Fruit fly (Drosophila melanogaster): ENCODE data around the gene Myo61F.

Gene Myo61F

dm6 chr3L:1368201-1368617 lies 49.9 kb downstream of the Myo61F start (continued):
- peak; percentile 78; the same call in 2 of the 3 replicates for TF ChIP-seq ken (GFP tag; IDR thresholded peaks at IDR 0.05)
- peak; percentile 54 for TF ChIP-seq CG12659 (GFP tag; optimal IDR thresholded peaks at IDR 0.05)
- peak; percentile 61 for TF ChIP-seq CG13894 (tag; optimal IDR thresholded peaks at IDR 0.05)
- TF ChIP-seq ash1 (GFP tag; optimal IDR thresholded peaks at IDR 0.05), result no peak
- TF ChIP-seq Eip74EF (GFP tag; optimal IDR thresholded peaks at IDR 0.05), result peak in 1 of 2 experiments; percentile 25
- peak; percentile 69 for TF ChIP-seq CG13775 (GFP tag; optimal IDR thresholded peaks at IDR 0.05)
- TF ChIP-seq CG12769 (tag; optimal IDR thresholded peaks at IDR 0.05), result peak; percentile 87
- TF ChIP-seq CG1647 (GFP tag; optimal IDR thresholded peaks at IDR 0.05), result peak; percentile 43
- peak; percentile 81 for TF ChIP-seq sim (GFP tag; IDR thresholded peaks at IDR 0.05)
- TF ChIP-seq toy (GFP tag; IDR thresholded peaks at IDR 0.05), result 0 out of 2 replicates have a peak, but pooled peaks have one; percentile 30
- TF ChIP-seq al (GFP tag; IDR thresholded peaks at IDR 0.05), result peak; percentile 77
- peak; percentile 61 for TF ChIP-seq tx (GFP tag; optimal IDR thresholded peaks at IDR 0.05)
- TF ChIP-seq CG8281 (tag; optimal IDR thresholded peaks at IDR 0.05), result peak; percentile 35
- TF ChIP-seq CG17186 (GFP tag; optimal IDR thresholded peaks at IDR 0.05), result no peak
- TF ChIP-seq Atf6 (GFP tag; IDR thresholded peaks at IDR 0.05), result peak; percentile 82
- peak; percentile 68 for TF ChIP-seq CG10462 (GFP tag; optimal IDR thresholded peaks at IDR 0.05)
- peak; percentile 90 for TF ChIP-seq sob (GFP tag; IDR thresholded peaks at IDR 0.05)
- no peak for TF ChIP-seq luna (GFP tag; optimal IDR thresholded peaks at IDR 0.05)
- TF ChIP-seq CG10959 (GFP tag; IDR thresholded peaks at IDR 0.05), result peak; percentile 86
- TF ChIP-seq Doc3 (GFP tag; IDR thresholded peaks at IDR 0.05; ENCODE audit: partially characterized antibody), result no peak
- TF ChIP-seq caup (GFP tag; optimal IDR thresholded peaks at IDR 0.05; ENCODE audit: severe bottlenecking), result peak; percentile 74
- TF ChIP-seq B-H1 (GFP tag; IDR thresholded peaks at IDR 0.05), result peak; percentile 78
- peak; percentile 66; the same call in 1 of the 2 replicates for TF ChIP-seq ham (GFP tag; IDR thresholded peaks at IDR 0.05)
- TF ChIP-seq croc (GFP tag; conservative IDR thresholded peaks at IDR 0.05), result peak; percentile 79
- no peak for TF ChIP-seq pfk (GFP tag; optimal IDR thresholded peaks at IDR 0.05)
- TF ChIP-seq CG3065 (GFP tag; optimal IDR thresholded peaks at IDR 0.05), result peak; percentile 21
- TF ChIP-seq CG3163 (GFP tag; optimal IDR thresholded peaks at IDR 0.05), result peak; percentile 29
- peak; percentile 75 for TF ChIP-seq unpg (GFP tag; optimal IDR thresholded peaks at IDR 0.05)
- TF ChIP-seq CG17612 (GFP tag; IDR thresholded peaks at IDR 0.05), result peak; percentile 63; the same call in 1 of the 2 replicates
- peak; percentile 84 for TF ChIP-seq CG31441 (GFP tag; IDR thresholded peaks at IDR 0.05)
- TF ChIP-seq Gug (GFP tag; IDR thresholded peaks at IDR 0.05), result peak; percentile 93
- peak; percentile 82 for TF ChIP-seq HHEX (GFP tag; optimal IDR thresholded peaks at IDR 0.05)
- TF ChIP-seq CG3726 (GFP tag; IDR thresholded peaks at IDR 0.05), result peak; percentile 87
- TF ChIP-seq yki (optimal IDR thresholded peaks at IDR 0.05), result no peak
- no peak for TF ChIP-seq pan (optimal IDR thresholded peaks at IDR 0.05)
- TF ChIP-seq pan (GFP tag; optimal IDR thresholded peaks at IDR 0.05 in 1 of 2, IDR thresholded peaks at IDR 0.05 in 1 of 2), result peak in 1 of 2 experiments; percentile 92
- TF ChIP-seq CG14965 (GFP tag; optimal IDR thresholded peaks at IDR 0.05; ENCODE audit: borderline replicate concordance), result peak; percentile 38
- TF ChIP-seq ewg (GFP tag; optimal IDR thresholded peaks at IDR 0.05), result peak; percentile 40
- TF ChIP-seq cg (GFP tag; optimal IDR thresholded peaks at IDR 0.05), result no peak
- peak; percentile 72 for TF ChIP-seq CG15269 (tag; optimal IDR thresholded peaks at IDR 0.05)
- TF ChIP-seq ab (GFP tag; optimal IDR thresholded peaks at IDR 0.05), result peak; percentile 62
- peak; percentile 91 for TF ChIP-seq chm (GFP tag; IDR thresholded peaks at IDR 0.05)
- peak; percentile 80 for TF ChIP-seq Meics (GFP tag; optimal IDR thresholded peaks at IDR 0.05)
- no peak for TF ChIP-seq sc (optimal IDR thresholded peaks at IDR 0.05)
- TF ChIP-seq sc (GFP tag; optimal IDR thresholded peaks at IDR 0.05), result peak; percentile 51
- TF ChIP-seq wdn (GFP tag; IDR thresholded peaks at IDR 0.05), result peak; percentile 79
- TF ChIP-seq CG17361 (GFP tag; IDR thresholded peaks at IDR 0.05), result peak; percentile 83
- peak; percentile 29 for TF ChIP-seq Nf-YB (GFP tag; optimal IDR thresholded peaks at IDR 0.05)
- peak; percentile 57 for TF ChIP-seq pho (GFP tag; optimal IDR thresholded peaks at IDR 0.05)
- peak; percentile 34 for TF ChIP-seq grn (GFP tag; optimal IDR thresholded peaks at IDR 0.05)
- TF ChIP-seq CG31224 (GFP tag; IDR thresholded peaks at IDR 0.05), result peak; percentile 74

All from whole organism, embryonic.